Fruit fly (Drosophila melanogaster): Measurements from ENCODE around the gene Tmhs.
A peak's percentile ranks its signal among the peaks of the same experiment; 100 is the strongest.

The Tmhs gene

dm6 chr3L:1876215-1876625 is 9.2 kb upstream of the Tmhs start, which contains the start of gene dre4:
dre4 (minus strand) TSS chr3L:1876312.
- peak; percentile 42 for TF ChIP-seq CG17801 (GFP tag; optimal IDR thresholded peaks at IDR 0.05; ENCODE audit: partially characterized antibody)

dm6 chr3L:1880692-1881091 is 4.8 kb upstream of the Tmhs start:
- TF ChIP-seq CG17801 (GFP tag; optimal IDR thresholded peaks at IDR 0.05; ENCODE audit: partially characterized antibody) = no peak

- TF ChIP-seq CG17801 (GFP tag; optimal IDR thresholded peaks at IDR 0.05; ENCODE audit: partially characterized antibody) = no peak
Observed at dm6 chr3L:1881919-1882318, 3.5 kb upstream of the Tmhs start.

dm6 chr3L:1882868-1883554 is 2.4 kb upstream of the Tmhs start, which contains the start of gene CG13937:
CG13937 (minus strand) TSS chr3L:1883041.
- no peak for TF ChIP-seq CG17801 (GFP tag; optimal IDR thresholded peaks at IDR 0.05; ENCODE audit: partially characterized antibody)

- peak; percentile 44 for TF ChIP-seq CG17801 (GFP tag; optimal IDR thresholded peaks at IDR 0.05; ENCODE audit: partially characterized antibody)
Observed at dm6 chr3L:1884652-1885051, 805 bp upstream of the Tmhs start, which contains the start of gene Aprt. Aprt (minus strand) TSS chr3L:1885019.

dm6 chr3L:1886125-1886544 is 678 bp downstream of the Tmhs start:
- peak; percentile 81 for TF ChIP-seq CG17801 (GFP tag; optimal IDR thresholded peaks at IDR 0.05; ENCODE audit: partially characterized antibody)

- peak; percentile 42 for TF ChIP-seq CG17801 (GFP tag; optimal IDR thresholded peaks at IDR 0.05; ENCODE audit: partially characterized antibody)
Observed at dm6 chr3L:1887929-1888529, 2.6 kb downstream of the Tmhs start.

dm6 chr3L:1890941-1891340 is 5.5 kb downstream of the Tmhs start:
- TF ChIP-seq CG17801 (GFP tag; optimal IDR thresholded peaks at IDR 0.05; ENCODE audit: partially characterized antibody) = no peak

- TF ChIP-seq CG17801 (GFP tag; optimal IDR thresholded peaks at IDR 0.05; ENCODE audit: partially characterized antibody) = no peak
Observed at dm6 chr3L:1891914-1892313, 6.5 kb downstream of the Tmhs start.

- no peak for TF ChIP-seq CG17801 (GFP tag; optimal IDR thresholded peaks at IDR 0.05; ENCODE audit: partially characterized antibody)
Observed at dm6 chr3L:1897709-1898108, 12.3 kb downstream of the Tmhs start.

dm6 chr3L:1899616-1900015 is 14.2 kb downstream of the Tmhs start:
- no peak for TF ChIP-seq CG17801 (GFP tag; optimal IDR thresholded peaks at IDR 0.05; ENCODE audit: partially characterized antibody)

dm6 chr3L:1900633-1901032 is 15.2 kb downstream of the Tmhs start:
- no peak for TF ChIP-seq CG17801 (GFP tag; optimal IDR thresholded peaks at IDR 0.05; ENCODE audit: partially characterized antibody)

dm6 chr3L:1904440-1904839 is 19.0 kb downstream of the Tmhs start:
- TF ChIP-seq CG17801 (GFP tag; optimal IDR thresholded peaks at IDR 0.05; ENCODE audit: partially characterized antibody) = no peak

- TF ChIP-seq CG17801 (GFP tag; optimal IDR thresholded peaks at IDR 0.05; ENCODE audit: partially characterized antibody) = no peak
Observed at dm6 chr3L:1905273-1905672, 19.8 kb downstream of the Tmhs start.

- no peak for TF ChIP-seq CG17801 (GFP tag; optimal IDR thresholded peaks at IDR 0.05; ENCODE audit: partially characterized antibody)
Observed at dm6 chr3L:1906208-1906607, 20.8 kb downstream of the Tmhs start.

- TF ChIP-seq CG17801 (GFP tag; optimal IDR thresholded peaks at IDR 0.05; ENCODE audit: partially characterized antibody) = no peak
Observed at dm6 chr3L:1909000-1909399, 23.5 kb downstream of the Tmhs start.

Data from ovary, adult (tissue).